Worm (Caenorhabditis elegans): ENCODE measurements around the gene rabx-5.
A peak's percentile ranks its signal among the peaks of the same experiment; 100 is the strongest.

Gene rabx-5

DNA sequence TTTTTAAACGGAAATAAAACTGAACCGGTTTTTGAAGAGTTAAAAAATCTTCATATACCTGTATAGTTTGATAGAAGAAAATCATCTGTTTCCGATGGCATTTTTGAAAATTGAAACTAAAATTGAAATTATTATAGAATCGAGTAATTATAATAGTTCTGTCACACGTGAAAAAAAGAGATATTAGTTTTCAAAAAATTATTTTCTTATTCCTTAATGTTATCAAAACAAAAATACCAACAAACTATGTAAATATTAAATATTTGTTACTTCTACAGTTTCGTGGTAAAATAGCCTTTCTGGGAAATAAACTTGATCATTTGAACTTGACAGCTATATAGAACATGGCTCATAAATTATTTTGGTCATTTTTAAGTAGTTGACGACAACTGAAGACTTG is 23.9 kb downstream of the rabx-5 start, which contains the start of gene swt-4:
swt-4 (minus strand) TSS at position 101 of the 400 bp plus-strand sequence.
- TF ChIP-seq nhr-237 (tag; optimal IDR thresholded peaks at IDR 0.05): no peak

DNA sequence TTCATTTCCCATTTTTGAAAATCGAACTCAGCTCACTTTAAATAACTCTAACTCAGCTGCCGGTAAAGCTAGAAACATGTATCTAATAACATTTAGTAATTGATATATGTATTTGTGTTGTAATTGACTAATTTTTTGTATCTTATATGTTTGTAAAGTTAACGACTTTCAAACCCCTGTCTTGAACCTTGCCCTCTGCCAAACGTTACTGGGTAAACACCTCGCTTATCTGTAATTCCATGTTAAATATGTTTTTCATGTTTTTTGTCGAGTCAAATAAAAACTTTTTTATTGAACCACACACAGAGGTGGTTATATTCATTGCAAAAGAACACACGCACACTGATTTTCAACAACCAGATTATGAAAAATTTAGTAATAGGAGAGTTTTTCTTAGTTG is 24.6 kb downstream of the rabx-5 start:
- TF ChIP-seq pha-4 (tag; optimal IDR thresholded peaks at IDR 0.05): peak; percentile 48
- no peak for TF ChIP-seq snpc-4 (tag; optimal IDR thresholded peaks at IDR 0.05)
- peak; percentile 3 for TF ChIP-seq lsy-12 (tag; optimal IDR thresholded peaks at IDR 0.05)

ce11 chrIII:10631870-10632509 is 26.8 kb downstream of the rabx-5 start:
- TF ChIP-seq lin-15B (tag; optimal IDR thresholded peaks at IDR 0.05) (no peak), ama-1 (optimal IDR thresholded peaks at IDR 0.05) (peak; percentile 52), nhr-25 (tag; optimal IDR thresholded peaks at IDR 0.05) (peak; percentile 20), egl-5 (tag; optimal IDR thresholded peaks at IDR 0.05) (peak; percentile 12)

DNA sequence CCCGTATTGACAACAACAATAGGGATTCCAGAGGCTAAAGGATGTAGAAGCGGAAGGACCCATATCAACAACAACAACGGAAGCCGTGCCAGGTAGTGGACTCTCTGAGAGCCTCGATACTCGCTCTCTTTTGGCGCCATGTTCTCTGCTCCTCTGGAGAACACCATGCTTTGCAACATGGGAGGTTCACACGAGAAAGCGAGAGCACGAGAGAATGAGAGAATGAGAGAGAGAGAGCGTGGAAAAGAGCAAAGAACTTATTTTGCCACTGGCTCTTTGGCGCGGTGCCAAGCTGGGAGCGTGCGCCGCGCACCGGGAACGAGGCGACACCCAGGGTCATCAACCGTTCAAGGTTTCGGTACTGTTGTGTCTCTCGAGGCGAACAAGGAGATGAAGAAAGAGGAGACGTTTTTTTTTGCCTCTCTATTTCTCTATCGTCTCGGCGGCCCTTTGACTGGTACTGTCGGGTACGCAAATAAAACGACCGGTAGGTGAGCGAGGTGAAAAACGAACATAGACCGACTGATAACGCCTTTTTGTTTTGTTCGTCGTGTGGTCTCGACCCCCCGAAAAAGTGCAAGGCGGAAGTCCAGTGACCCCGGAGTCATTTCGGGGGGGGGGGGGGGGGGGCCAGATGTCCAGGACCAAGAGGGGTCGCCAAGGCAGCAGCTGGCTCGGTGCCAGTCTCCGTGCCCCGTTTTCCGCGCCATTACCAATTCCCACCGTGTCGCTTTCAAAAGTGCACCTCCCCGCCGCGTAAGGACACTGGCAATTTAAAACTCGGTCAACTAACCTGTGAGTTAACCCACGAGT is 27.6 kb downstream of the rabx-5 start, which contains the start of gene Y39A1A.10:
Y39A1A.10 (plus strand) TSS at position 139 of the 813 bp plus-strand sequence.
- TF ChIP-seq nfya-1 (tag; optimal IDR thresholded peaks at IDR 0.05; ENCODE audit: insufficient read depth) (peak; percentile 27), lin-39 (tag; optimal IDR thresholded peaks at IDR 0.05) (peak; percentile 37), R02D3.7 (tag; optimal IDR thresholded peaks at IDR 0.05) (no peak), fkh-2 (tag; optimal IDR thresholded peaks at IDR 0.05) (no peak), nhr-11 (tag; optimal IDR thresholded peaks at IDR 0.05) (peak; percentile 24), ceh-28 (tag; optimal IDR thresholded peaks at IDR 0.05) (peak; percentile 21), egl-27 (tag; optimal IDR thresholded peaks at IDR 0.05) (no peak), ceh-82 (tag; optimal IDR thresholded peaks at IDR 0.05) (no peak), unc-39 (tag; optimal IDR thresholded peaks at IDR 0.05) (no peak), ZK546.5 (tag; optimal IDR thresholded peaks at IDR 0.05) (no peak), jun-1 (tag; optimal IDR thresholded peaks at IDR 0.05) (peak; percentile 33), lin-15B (tag; optimal IDR thresholded peaks at IDR 0.05) (no peak), mml-1 (tag; optimal IDR thresholded peaks at IDR 0.05) (no peak), unc-62 (GFP tag; optimal IDR thresholded peaks at IDR 0.05) (no peak), pha-4 (tag; optimal IDR thresholded peaks at IDR 0.05) (peak; percentile 81), hmg-11 (tag; optimal IDR thresholded peaks at IDR 0.05) (peak; percentile 31), elt-1 (tag; optimal IDR thresholded peaks at IDR 0.05) (no peak), nhr-23 (tag; optimal IDR thresholded peaks at IDR 0.05) (peak; percentile 68), elt-2 (tag; optimal IDR thresholded peaks at IDR 0.05) (peak; percentile 24), sea-2 (GFP tag; optimal IDR thresholded peaks at IDR 0.05) (no peak), tbx-2 (tag; optimal IDR thresholded peaks at IDR 0.05) (peak; percentile 39), egl-5 (tag; optimal IDR thresholded peaks at IDR 0.05) (no peak), skn-1 (tag; optimal IDR thresholded peaks at IDR 0.05) (no peak), ztf-11 (tag; optimal IDR thresholded peaks at IDR 0.05) (no peak), eor-1 (tag; optimal IDR thresholded peaks at IDR 0.05) (no peak), nhr-25 (tag; optimal IDR thresholded peaks at IDR 0.05) (peak; percentile 83), pqm-1 (tag; optimal IDR thresholded peaks at IDR 0.05) (no peak), aly-2 (tag; optimal IDR thresholded peaks at IDR 0.05) (no peak), daf-12 (tag; optimal IDR thresholded peaks at IDR 0.05) (no peak), fkh-10 (GFP tag; optimal IDR thresholded peaks at IDR 0.05) (no peak), zag-1 (tag; optimal IDR thresholded peaks at IDR 0.05) (no peak), lsy-12 (tag; optimal IDR thresholded peaks at IDR 0.05) (no peak), snpc-4 (tag; optimal IDR thresholded peaks at IDR 0.05) (no peak), ceh-16 (tag; optimal IDR thresholded peaks at IDR 0.05) (no peak), nhr-237 (tag; optimal IDR thresholded peaks at IDR 0.05) (no peak)

Measured in whole organism, L3 larva.